Fruit fly (Drosophila melanogaster) whole organism, embryonic: ENCODE results near the gene CG5910.

Experiments
- Aef1 ChIP-seq: fragments of 200-800 bp; sonication (Bioruptor generic); IDR thresholded peaks from 3 replicates; pipeline ENCODE4 v1.3.6; 2022; ENCODE audit warnings: missing biosample characterization, missing genetic modification characterization
- Atf-2 ChIP-seq: fragments of 200-800 bp; sonication (Bioruptor generic); optimal IDR thresholded peaks from 2 replicates; lab custom pipeline; 2016; ENCODE audit warnings: missing biosample characterization, missing genetic modification characterization
- CG10274 ChIP-seq: fragments of 200-800 bp; sonication (Bioruptor generic); optimal IDR thresholded peaks from 3 replicates; lab custom pipeline; 2017; ENCODE audit warnings: missing biosample characterization, mild to moderate bottlenecking, missing genetic modification characterization
- CG11093 ChIP-seq: fragments of 200-800 bp; sonication (Bioruptor generic); IDR thresholded peaks from 3 replicates; pipeline ENCODE4 v1.3.6; 2022; ENCODE audit warnings: missing biosample characterization, missing genetic modification characterization
- CG12104 ChIP-seq: fragments of 200-800 bp; sonication (Bioruptor generic); optimal IDR thresholded peaks from 3 replicates; lab custom pipeline; 2016; ENCODE audit warnings: missing biosample characterization, missing genetic modification characterization
- CG15269 ChIP-seq: fragments of 200-800 bp; sonication (Bioruptor generic); optimal IDR thresholded peaks from 2 replicates; lab custom pipeline; 2018; ENCODE audit warnings: missing biosample characterization, mild to moderate bottlenecking, missing genetic modification characterization, moderate library complexity
- CG1647 ChIP-seq: fragments of 200-800 bp; sonication (Bioruptor generic); optimal IDR thresholded peaks from 3 replicates; lab custom pipeline; 2016; ENCODE audit warnings: missing biosample characterization, missing genetic modification characterization
- CG16863 ChIP-seq: fragments of 200-800 bp; sonication (Bioruptor generic); optimal IDR thresholded peaks from 3 replicates; lab custom pipeline; 2016; ENCODE audit warnings: missing biosample characterization, missing genetic modification characterization
- CG18262 ChIP-seq: fragments of 200-800 bp; optimal IDR thresholded peaks from 3 replicates; lab custom pipeline; 2019; ENCODE audit warnings: missing biosample characterization, mild to moderate bottlenecking, missing genetic modification characterization, moderate library complexity
- CG2678 ChIP-seq: fragments of 200-800 bp; sonication (Bioruptor generic); optimal IDR thresholded peaks from 3 replicates; lab custom pipeline; 2019; ENCODE audit warnings: missing biosample characterization, mild to moderate bottlenecking, missing genetic modification characterization, moderate library complexity
- CG31365 ChIP-seq: fragments of 200-800 bp; sonication (Bioruptor generic); optimal IDR thresholded peaks from 2 replicates; lab custom pipeline; 2018; ENCODE audit warnings: missing biosample characterization, mild to moderate bottlenecking, missing genetic modification characterization
- CG3281 ChIP-seq: fragments of 200-800 bp; sonication (Bioruptor generic); optimal IDR thresholded peaks from 3 replicates; lab custom pipeline; 2017; ENCODE audit warnings: missing biosample characterization, mild to moderate bottlenecking, missing genetic modification characterization
- CG3407 ChIP-seq: fragments of 200-800 bp; sonication (Bioruptor generic); optimal IDR thresholded peaks from 2 replicates; lab custom pipeline; 2018; ENCODE audit warnings: missing biosample characterization, mild to moderate bottlenecking, missing genetic modification characterization
- CG4360 ChIP-seq: fragments of 200-800 bp; sonication (Bioruptor generic); IDR thresholded peaks from 2 replicates; pipeline ENCODE4 v1.3.6; 2022; ENCODE audit warnings: missing biosample characterization, missing genetic modification characterization
- CG4617 ChIP-seq: fragments of 200-800 bp; sonication (Bioruptor generic); optimal IDR thresholded peaks from 3 replicates; lab custom pipeline; 2016; ENCODE audit warnings: missing biosample characterization, missing genetic modification characterization, borderline replicate concordance
- CG7928 ChIP-seq: fragments of 200-800 bp; sonication (Bioruptor generic); optimal IDR thresholded peaks from 2 replicates; lab custom pipeline; 2017; ENCODE audit warnings: missing biosample characterization, mild to moderate bottlenecking, missing genetic modification characterization
- CG7963 ChIP-seq: fragments of 200-800 bp; sonication (Bioruptor generic); IDR thresholded peaks from 3 replicates; pipeline ENCODE4 v1.3.6; 2022; ENCODE audit warnings: missing biosample characterization, missing genetic modification characterization; ENCODE audit not compliant: partially characterized antibody
- CG9437 ChIP-seq: fragments of 200-800 bp; sonication (Bioruptor generic); optimal IDR thresholded peaks from 2 replicates; lab custom pipeline; 2018; ENCODE audit warnings: missing biosample characterization, mild to moderate bottlenecking, missing genetic modification characterization
- CG9727 ChIP-seq: fragments of 200-800 bp; sonication (Bioruptor generic); optimal IDR thresholded peaks from 3 replicates; lab custom pipeline; 2017; ENCODE audit warnings: missing biosample characterization, mild to moderate bottlenecking, missing genetic modification characterization
- D19A ChIP-seq: fragments of 200-800 bp; optimal IDR thresholded peaks from 3 replicates; lab custom pipeline; 2019; ENCODE audit warnings: missing biosample characterization, mild to moderate bottlenecking, missing genetic modification characterization, moderate library complexity
- D19B ChIP-seq: fragments of 200-800 bp; sonication (Bioruptor generic); optimal IDR thresholded peaks from 2 replicates; lab custom pipeline; 2017; ENCODE audit warnings: missing biosample characterization, mild to moderate bottlenecking, missing genetic modification characterization
- Deaf1 ChIP-seq: fragments of 200-800 bp; optimal IDR thresholded peaks from 3 replicates; lab custom pipeline; 2019; ENCODE audit warnings: missing biosample characterization, mild to moderate bottlenecking, missing genetic modification characterization, moderate library complexity
- Dip2 ChIP-seq: fragments of 200-800 bp; sonication (Bioruptor generic); IDR thresholded peaks from 2 replicates; pipeline ENCODE4 v1.3.6; 2022; ENCODE audit warnings: missing biosample characterization, missing genetic modification characterization
- Drgx ChIP-seq: fragments of 200-800 bp; sonication (Bioruptor generic); IDR thresholded peaks from 2 replicates; pipeline ENCODE4 v1.3.6; 2022; ENCODE audit warnings: missing biosample characterization, missing genetic modification characterization
- E2f2 ChIP-seq: fragments of 200-800 bp; sonication (Bioruptor generic); IDR thresholded peaks from 2 replicates; pipeline ENCODE4 v1.3.6; 2022; ENCODE audit warnings: missing biosample characterization, missing genetic modification characterization
- Gsc ChIP-seq: fragments of 200-800 bp; sonication (Bioruptor generic); IDR thresholded peaks from 2 replicates; pipeline ENCODE4 v1.3.6; 2022; ENCODE audit warnings: missing biosample characterization, missing genetic modification characterization
- H2.0 ChIP-seq: fragments of 200-800 bp; sonication (Bioruptor generic); IDR thresholded peaks from 2 replicates; pipeline ENCODE4 v1.3.6; 2022; ENCODE audit warnings: missing biosample characterization, missing genetic modification characterization
- HHEX ChIP-seq: fragments of 200-800 bp; sonication (Bioruptor generic); optimal IDR thresholded peaks from 3 replicates; lab custom pipeline; 2017; ENCODE audit warnings: missing biosample characterization, mild to moderate bottlenecking, missing genetic modification characterization, missing genetic modification reagents
- HLH54F ChIP-seq: fragments of 200-800 bp; sonication (Bioruptor generic); optimal IDR thresholded peaks from 3 replicates; lab custom pipeline; 2016; ENCODE audit warnings: missing biosample characterization, missing genetic modification characterization
- HLHmδ ChIP-seq: fragments of 200-800 bp; sonication (Bioruptor generic); optimal IDR thresholded peaks from 2 replicates; lab custom pipeline; 2018; ENCODE audit warnings: missing biosample characterization, mild to moderate bottlenecking, missing genetic modification characterization, moderate library complexity
- Med ChIP-seq: fragments of 200-800 bp; sonication (Bioruptor generic); peaks from one replicate; lab custom pipeline; 2016; ENCODE audit warnings: missing biosample characterization, missing genetic modification characterization, mild to moderate bottlenecking, inconsistent platforms, moderate library complexity
- NFAT ChIP-seq: fragments of 200-800 bp; sonication (Bioruptor generic); IDR thresholded peaks from 2 replicates; pipeline ENCODE4 v1.3.6; 2022; ENCODE audit warnings: missing biosample characterization, missing genetic modification characterization
- Oaz ChIP-seq: fragments of 200-800 bp; sonication (Bioruptor generic); IDR thresholded peaks from 2 replicates; pipeline ENCODE4 v1.3.6; 2022; ENCODE audit warnings: missing biosample characterization, missing genetic modification characterization
- Poxn ChIP-seq: fragments of 200-800 bp; sonication (Bioruptor generic); IDR thresholded peaks from 2 replicates; pipeline ENCODE4 v1.3.6; 2022; ENCODE audit warnings: missing biosample characterization, missing genetic modification characterization
- Sox102F ChIP-seq: fragments of 200-800 bp; sonication (Bioruptor generic); optimal IDR thresholded peaks from 2 replicates; lab custom pipeline; 2018; ENCODE audit warnings: missing biosample characterization, mild to moderate bottlenecking, missing genetic modification characterization, moderate library complexity
- amos ChIP-seq: fragments of 200-800 bp; sonication (Bioruptor generic); IDR thresholded peaks from 2 replicates; pipeline ENCODE4 v1.3.6; 2022; ENCODE audit warnings: missing biosample characterization, missing genetic modification characterization; ENCODE audit not compliant: partially characterized antibody
- dati ChIP-seq: fragments of 200-800 bp; sonication (Bioruptor generic); IDR thresholded peaks from 2 replicates; pipeline ENCODE4 v1.3.6; 2022; ENCODE audit warnings: missing biosample characterization, missing genetic modification characterization
- ftz-f1 ChIP-seq: fragments of 200-800 bp; sonication (Bioruptor generic); optimal IDR thresholded peaks from 2 replicates; lab custom pipeline; 2016; ENCODE audit warnings: missing biosample characterization, missing genetic modification characterization
- grau ChIP-seq: fragments of 200-800 bp; optimal IDR thresholded peaks from 3 replicates; lab custom pipeline; 2019; ENCODE audit warnings: missing biosample characterization, mild to moderate bottlenecking, missing genetic modification characterization, moderate library complexity
- grn ChIP-seq: fragments of 200-800 bp; sonication (Bioruptor generic); optimal IDR thresholded peaks from 3 replicates; lab custom pipeline; 2017; ENCODE audit warnings: missing biosample characterization, missing genetic modification characterization
- gsb ChIP-seq: fragments of 200-800 bp; sonication (Bioruptor generic); IDR thresholded peaks from 2 replicates; pipeline ENCODE4 v1.3.6; 2022; ENCODE audit warnings: missing biosample characterization, missing genetic modification characterization
- lab ChIP-seq: fragments of 200-800 bp; sonication (Bioruptor generic); optimal IDR thresholded peaks from 3 replicates; lab custom pipeline; 2017; ENCODE audit warnings: missing biosample characterization, missing genetic modification characterization, mild to moderate bottlenecking, moderate library complexity, missing genetic modification reagents
- lbe ChIP-seq: fragments of 200-800 bp; sonication (Bioruptor generic); optimal IDR thresholded peaks from 2 replicates; lab custom pipeline; 2016; ENCODE audit warnings: missing biosample characterization, mild to moderate bottlenecking, missing genetic modification characterization
- odd ChIP-seq: fragments of 200-800 bp; sonication (Bioruptor generic); optimal IDR thresholded peaks from 2 replicates; lab custom pipeline; 2017; ENCODE audit warnings: missing biosample characterization, mild to moderate bottlenecking, missing genetic modification characterization
- slp2 ChIP-seq: fragments of 200-800 bp; sonication (Bioruptor generic); optimal IDR thresholded peaks from 2 replicates; lab custom pipeline; 2016; ENCODE audit warnings: missing biosample characterization, missing genetic modification characterization
- sqz ChIP-seq: fragments of 200-800 bp; sonication (Bioruptor generic); optimal IDR thresholded peaks from 3 replicates; lab custom pipeline; 2018; ENCODE audit warnings: missing biosample characterization, mild to moderate bottlenecking, missing genetic modification characterization
- tll ChIP-seq, 2 experiments: fragments of 200-800 bp in 1 of 2; fragments of >200 bp in 1 of 2; sonication (Bioruptor generic) in 1 of 2; optimal IDR thresholded peaks; 2 replicates each; lab custom pipeline; 2017 to 2019; ENCODE audit warnings: missing biosample characterization in 2 of 2, missing genetic modification characterization in 2 of 2, mild to moderate bottlenecking in 1 of 2, moderate library complexity in 1 of 2
- unc-4 ChIP-seq: fragments of 200-800 bp; sonication (Bioruptor generic); IDR thresholded peaks from 2 replicates; pipeline ENCODE4 v1.3.6; 2022; ENCODE audit warnings: missing biosample characterization, missing genetic modification characterization; ENCODE audit not compliant: partially characterized antibody
- wek ChIP-seq: fragments of 200-800 bp; sonication (Bioruptor generic); optimal IDR thresholded peaks from 3 replicates; lab custom pipeline; 2018; ENCODE audit warnings: missing biosample characterization, mild to moderate bottlenecking, missing genetic modification characterization, moderate library complexity

Gene CG5910

dm6 chr3L:20444815-20445519 lies 2.7 kb downstream of the CG5910 start (continued):
- TF ChIP-seq CG7928 (GFP tag; lab: Kevin White, UChicago) (peak; percentile 52), Dip2 (GFP tag; lab: Robert Waterston, UW) (peak; percentile 30; the same call in 1 of the 2 replicates), CG18262 (tag; lab: Kevin White, UChicago) (peak; percentile 88), NFAT (GFP tag; lab: Robert Waterston, UW) (peak; percentile 80), CG1647 (GFP tag; lab: Kevin White, UChicago) (no peak), Gsc (GFP tag; lab: Robert Waterston, UW) (no peak; the same call in 1 of the 2 replicates), gsb (peak; percentile 85), grau (peak; percentile 83), Poxn (GFP tag; lab: Robert Waterston, UW) (0 out of 2 replicates have a peak, but pooled peaks have one; percentile 37), lbe (GFP tag; lab: Kevin White, UChicago) (peak; percentile 91), unc-4 (no peak), amos (GFP tag; lab: Robert Waterston, UW) (no peak), H2.0 (GFP tag; lab: Robert Waterston, UW) (peak; percentile 91), CG4617 (peak; percentile 22), dati (GFP tag; lab: Robert Waterston, UW) (peak; percentile 74; the same call in 1 of the 2 replicates), CG10274 (GFP tag; lab: Kevin White, UChicago) (peak; percentile 52), D19B (GFP tag; lab: Kevin White, UChicago) (peak; percentile 54), tll (GFP tag; optimal IDR thresholded peaks at IDR 0.05; lab: Kevin White, UChicago) (no peak), CG12104 (peak; percentile 79), Oaz (peak; percentile 85), D19A (tag; lab: Kevin White, UChicago) (peak; percentile 78), wek (GFP tag; lab: Kevin White, UChicago) (peak; percentile 49), CG9727 (GFP tag; lab: Kevin White, UChicago) (peak; percentile 87), CG31365 (tag; lab: Kevin White, UChicago) (peak; percentile 53), CG3407 (GFP tag; lab: Kevin White, UChicago) (peak; percentile 82), HLHmδ (GFP tag; lab: Kevin White, UChicago) (no peak), HLH54F (GFP tag; lab: Kevin White, UChicago) (peak; percentile 32), Aef1 (peak; percentile 84), Med (GFP tag; lab: Kevin White, UChicago) (peak; percentile 86), Deaf1 (peak; percentile 63), CG16863 (GFP tag; lab: Kevin White, UChicago) (no peak), CG11093 (GFP tag; lab: Robert Waterston, UW) (peak; percentile 85), E2f2 (GFP tag; lab: Robert Waterston, UW) (peak; percentile 69), CG3281 (GFP tag; lab: Kevin White, UChicago) (peak; percentile 86), slp2 (no peak), CG9437 (GFP tag; lab: Kevin White, UChicago) (peak; percentile 82), odd (GFP tag; lab: Kevin White, UChicago) (peak; percentile 74), HHEX (GFP tag; lab: Kevin White, UChicago) (peak; percentile 87), Atf-2 (no peak), Drgx (peak; percentile 90), grn (GFP tag; lab: Kevin White, UChicago) (peak; percentile 23), lab (peak; percentile 92), Sox102F (GFP tag; lab: Kevin White, UChicago) (peak; percentile 91), ftz-f1 (GFP tag; lab: Kevin White, UChicago) (peak; percentile 3), sqz (GFP tag; lab: Kevin White, UChicago) (peak; percentile 15), CG2678 (tag; lab: Kevin White, UChicago) (peak; percentile 89), CG4360 (peak; percentile 52), CG15269 (tag; lab: Kevin White, UChicago) (peak; percentile 89), CG7963 (no peak)
